Worm (Caenorhabditis elegans): ENCODE measurements around the gene klp-18.

klp-18 gene

DNA sequence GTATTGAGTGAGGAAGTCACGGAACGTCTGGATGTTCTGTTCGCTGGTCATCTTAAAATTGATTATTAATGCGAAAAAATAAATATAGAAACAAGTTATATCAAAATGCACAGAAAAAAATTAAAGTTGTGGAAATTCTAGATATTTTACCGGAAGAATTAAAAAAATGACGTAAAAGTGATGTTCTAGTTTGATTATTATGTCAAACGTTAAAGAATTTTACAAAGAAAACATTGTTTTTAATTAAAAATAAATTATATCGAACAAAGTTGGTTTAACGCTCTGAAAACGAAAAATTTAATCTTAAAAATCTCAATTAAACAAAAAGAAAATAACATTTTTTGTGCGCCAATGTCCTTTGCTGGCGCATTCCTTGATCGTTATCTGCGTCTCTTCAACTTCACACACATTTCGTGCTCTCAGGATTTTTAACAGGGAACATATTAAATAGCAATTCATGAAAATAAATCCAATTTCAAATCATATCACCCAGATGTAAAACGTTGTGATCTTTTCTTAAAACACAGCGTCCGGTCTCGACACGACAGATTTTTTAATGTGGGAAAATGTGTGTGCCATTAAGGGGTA, 4.6 kb downstream of the klp-18 start, which contains the start of gene tin-9.1 (continued):
- peak; percentile 72 for TF ChIP-seq egl-13 (tag; optimal IDR thresholded peaks at IDR 0.05)
- peak; percentile 30 for TF ChIP-seq elt-2 (tag; optimal IDR thresholded peaks at IDR 0.05)
- TF ChIP-seq skn-1 (tag; optimal IDR thresholded peaks at IDR 0.05) = peak; percentile 89
- TF ChIP-seq C34B4.2 (tag; optimal IDR thresholded peaks at IDR 0.05) = no peak
- peak; percentile 16 for TF ChIP-seq ama-1 (optimal IDR thresholded peaks at IDR 0.05)
- peak; percentile 69 for TF ChIP-seq fkh-8 (tag; optimal IDR thresholded peaks at IDR 0.05)
- peak in 2 of 6 experiments; percentile 53 to 75 for TF ChIP-seq elt-3 (tag; optimal IDR thresholded peaks at IDR 0.05)
- peak; percentile 28 for TF ChIP-seq fkh-4 (tag; optimal IDR thresholded peaks at IDR 0.05; ENCODE audit: borderline replicate concordance)
- TF ChIP-seq pag-3 (tag; optimal IDR thresholded peaks at IDR 0.05; ENCODE audit: borderline replicate concordance, insufficient read depth) = no peak
- no peak for TF ChIP-seq sptf-1 (tag; optimal IDR thresholded peaks at IDR 0.05)
- TF ChIP-seq ceh-90 (tag; optimal IDR thresholded peaks at IDR 0.05) = no peak
- peak in 1 of 2 experiments; percentile 69 for TF ChIP-seq ztf-11 (tag; optimal IDR thresholded peaks at IDR 0.05)
- TF ChIP-seq rnt-1 (tag; optimal IDR thresholded peaks at IDR 0.05) = peak; percentile 83
- no peak for TF ChIP-seq unc-62 (GFP tag; optimal IDR thresholded peaks at IDR 0.05)
- peak; percentile 43 for TF ChIP-seq nhr-11 (tag; optimal IDR thresholded peaks at IDR 0.05)
- peak; percentile 32 for TF ChIP-seq sox-4 (tag; optimal IDR thresholded peaks at IDR 0.05)
- TF ChIP-seq lin-14 (GFP tag; optimal IDR thresholded peaks at IDR 0.05) = peak; percentile 87
- TF ChIP-seq zip-4 (GFP tag; optimal IDR thresholded peaks at IDR 0.05) = peak; percentile 26
- peak; percentile 5 for TF ChIP-seq C04F5.9 (tag; optimal IDR thresholded peaks at IDR 0.05)
- peak; percentile 85 for TF ChIP-seq dsc-1 (tag; optimal IDR thresholded peaks at IDR 0.05)
- TF ChIP-seq nhr-47 (tag; optimal IDR thresholded peaks at IDR 0.05) = peak; percentile 86
- TF ChIP-seq blmp-1 (tag; optimal IDR thresholded peaks at IDR 0.05) = peak; percentile 76
- TF ChIP-seq nhr-85 (tag) = peak; percentile 84
- peak in 1 of 2 experiments; percentile 72 for TF ChIP-seq mdl-1 (tag; optimal IDR thresholded peaks at IDR 0.05)
- TF ChIP-seq unc-86 (tag; optimal IDR thresholded peaks at IDR 0.05) = peak; percentile 76
- TF ChIP-seq isw-1 (GFP tag; IDR thresholded peaks at IDR 0.05) = peak; percentile 70
- no peak for TF ChIP-seq alr-1 (tag; optimal IDR thresholded peaks at IDR 0.05; ENCODE audit: borderline replicate concordance)
- no peak for TF ChIP-seq nhr-12 (tag; optimal IDR thresholded peaks at IDR 0.05)
- no peak for TF ChIP-seq ceh-63 (GFP tag; optimal IDR thresholded peaks at IDR 0.05)
- TF ChIP-seq unc-98 (GFP tag; IDR thresholded peaks at IDR 0.05) = no peak
- TF ChIP-seq nhr-237 (tag; optimal IDR thresholded peaks at IDR 0.05) = peak; percentile 36
- no peak for TF ChIP-seq Y116A8C.19 (tag; optimal IDR thresholded peaks at IDR 0.05; ENCODE audit: borderline replicate concordance)

DNA sequence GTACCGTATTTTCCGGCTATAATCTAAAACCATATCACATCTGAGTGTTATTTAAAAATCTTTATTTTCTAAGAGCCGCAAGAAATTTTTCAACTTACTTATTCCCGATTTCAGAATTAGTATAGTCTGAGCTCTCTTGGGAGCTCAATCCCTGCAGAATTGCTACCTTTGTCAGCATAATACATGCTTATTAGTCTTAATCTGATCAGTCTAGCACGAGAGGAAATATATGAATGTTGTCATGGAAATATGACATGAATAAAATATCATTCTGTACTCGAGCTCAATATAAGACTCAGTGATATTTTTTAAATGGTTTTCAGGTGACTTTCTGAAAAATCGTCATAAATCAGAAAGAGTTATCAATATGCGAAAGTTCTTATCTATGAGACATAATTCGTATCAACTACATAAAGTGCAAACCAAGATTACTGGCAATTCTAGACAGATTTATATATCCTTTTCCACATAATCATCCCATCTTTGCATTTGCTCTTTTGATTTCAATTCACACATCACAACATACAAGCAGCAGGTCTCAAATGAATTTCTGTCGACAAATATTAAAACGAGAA, 5.4 kb downstream of the klp-18 start:
- TF ChIP-seq lsy-2 (tag; optimal IDR thresholded peaks at IDR 0.05) (no peak), ces-1 (GFP tag; optimal IDR thresholded peaks at IDR 0.05) (no peak), nhr-12 (tag; optimal IDR thresholded peaks at IDR 0.05) (no peak), lin-35 (GFP tag; optimal IDR thresholded peaks at IDR 0.05) (no peak), ztf-4 (tag; optimal IDR thresholded peaks at IDR 0.05) (no peak), ceh-63 (GFP tag; optimal IDR thresholded peaks at IDR 0.05) (no peak), mab-9 (GFP tag; IDR thresholded peaks at IDR 0.05) (no peak), nhr-71 (tag; optimal IDR thresholded peaks at IDR 0.05) (peak; percentile 9), dsc-1 (tag; optimal IDR thresholded peaks at IDR 0.05) (peak; percentile 83), irx-1 (tag; optimal IDR thresholded peaks at IDR 0.05) (no peak), nhr-77 (tag; optimal IDR thresholded peaks at IDR 0.05) (no peak), efl-3 (GFP tag; optimal IDR thresholded peaks at IDR 0.05) (no peak), efl-1 (optimal IDR thresholded peaks at IDR 0.05) (no peak), efl-1 (GFP tag; optimal IDR thresholded peaks at IDR 0.05 in 1 of 2) (no peak), skn-1 (tag; optimal IDR thresholded peaks at IDR 0.05) (no peak), F16B12.6 (tag; optimal IDR thresholded peaks at IDR 0.05) (no peak), xbp-1 (tag; optimal IDR thresholded peaks at IDR 0.05) (no peak), hlh-4 (tag; optimal IDR thresholded peaks at IDR 0.05) (no peak), unc-98 (GFP tag; IDR thresholded peaks at IDR 0.05) (no peak), lin-39 (tag; optimal IDR thresholded peaks at IDR 0.05) (no peak), ceh-8 (GFP tag; optimal IDR thresholded peaks at IDR 0.05) (peak; percentile 51), fkh-8 (tag; optimal IDR thresholded peaks at IDR 0.05) (peak; percentile 73), dpl-1 (GFP tag; optimal IDR thresholded peaks at IDR 0.05) (no peak), sox-4 (tag; optimal IDR thresholded peaks at IDR 0.05) (no peak), snu-23 (GFP tag; optimal IDR thresholded peaks at IDR 0.05) (no peak), rnt-1 (tag; optimal IDR thresholded peaks at IDR 0.05) (no peak), unc-30 (tag; optimal IDR thresholded peaks at IDR 0.05) (no peak)
